Worm (Caenorhabditis elegans): ENCODE results near the gene str-196.

The str-196 gene

DNA sequence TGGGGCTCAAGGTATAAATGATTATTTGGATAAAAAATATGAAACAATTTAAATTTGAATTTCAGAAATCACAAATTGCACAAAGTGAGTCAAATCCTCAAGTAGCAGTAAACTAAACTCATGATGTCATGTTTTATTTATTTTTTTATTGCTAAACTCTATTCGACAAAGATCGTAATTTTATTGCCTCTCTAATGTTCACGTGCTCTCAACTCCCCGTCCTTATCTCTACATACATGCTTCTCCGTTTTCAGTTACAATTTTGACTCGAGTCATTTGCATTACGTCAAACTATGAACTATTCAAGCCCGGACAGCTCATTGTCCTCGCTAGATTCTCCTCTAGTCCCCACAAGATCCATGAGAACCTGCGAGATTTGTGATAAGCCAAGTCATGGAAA, 17.0 kb upstream of the str-196 start, which contains the start of gene nhr-99:
TSS of gene nhr-99 (plus strand) at position 263 of the 400 bp plus-strand sequence.
- TF ChIP-seq ceh-43 (GFP tag; optimal IDR thresholded peaks at IDR 0.05) (no peak), ceh-83 (GFP tag; optimal IDR thresholded peaks at IDR 0.05) (no peak), drap-1 (GFP tag; optimal IDR thresholded peaks at IDR 0.05) (no peak), tbx-8 (GFP tag; optimal IDR thresholded peaks at IDR 0.05) (no peak), ceh-39 (tag; optimal IDR thresholded peaks at IDR 0.05) (no peak), nhr-76 (tag; optimal IDR thresholded peaks at IDR 0.05) (no peak), M03D4.4 (tag; optimal IDR thresholded peaks at IDR 0.05) (no peak)

- TF ChIP-seq elt-3 (tag; optimal IDR thresholded peaks at IDR 0.05): no peak
- no peak for TF ChIP-seq snpc-4 (tag; optimal IDR thresholded peaks at IDR 0.05)
- no peak for TF ChIP-seq mab-5 (tag; optimal IDR thresholded peaks at IDR 0.05)
- TF ChIP-seq nhr-28 (tag; optimal IDR thresholded peaks at IDR 0.05): no peak
Observed at ce11 chrV:477664-478212, 13.8 kb upstream of the str-196 start, which contains the start of gene nhr-55. Gene nhr-55, plus strand, starts transcription at chrV:478162.

DNA sequence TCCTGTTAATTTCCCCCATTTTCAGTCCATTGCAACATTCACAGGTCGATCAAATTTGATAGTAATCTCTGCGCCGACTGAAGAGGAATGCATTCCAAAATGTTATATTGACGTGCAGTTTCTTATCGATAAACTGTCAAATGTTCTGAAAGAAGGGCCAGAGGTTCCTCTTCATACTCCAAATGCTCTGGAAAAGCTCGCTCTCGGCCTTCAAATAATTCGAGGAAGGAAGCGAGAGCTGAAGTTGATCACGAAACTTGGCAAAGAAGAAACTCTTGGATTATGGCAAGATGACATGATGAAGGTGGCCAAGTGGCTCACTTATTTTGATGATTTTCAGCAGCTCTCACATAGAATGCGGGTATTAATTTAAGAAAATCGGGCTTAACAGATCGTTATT, 12.5 kb upstream of the str-196 start:
- no peak for TF ChIP-seq snpc-4 (tag; optimal IDR thresholded peaks at IDR 0.05)
- TF ChIP-seq sem-2 (GFP tag; optimal IDR thresholded peaks at IDR 0.05): no peak
- no peak for TF ChIP-seq nhr-2 (tag; optimal IDR thresholded peaks at IDR 0.05)
- TF ChIP-seq nhr-12 (tag; optimal IDR thresholded peaks at IDR 0.05): no peak
- no peak for TF ChIP-seq unc-120 (tag; optimal IDR thresholded peaks at IDR 0.05; ENCODE audit: poor library complexity, severe bottlenecking)
- no peak for TF ChIP-seq unc-39 (tag; optimal IDR thresholded peaks at IDR 0.05)
- no peak for TF ChIP-seq tbx-8 (GFP tag; optimal IDR thresholded peaks at IDR 0.05)
- TF ChIP-seq blmp-1 (tag; optimal IDR thresholded peaks at IDR 0.05): no peak
- no peak for TF ChIP-seq drap-1 (GFP tag; optimal IDR thresholded peaks at IDR 0.05)
- no peak for TF ChIP-seq mab-5 (tag; optimal IDR thresholded peaks at IDR 0.05)
- TF ChIP-seq flh-1 (GFP tag; optimal IDR thresholded peaks at IDR 0.05): no peak

DNA sequence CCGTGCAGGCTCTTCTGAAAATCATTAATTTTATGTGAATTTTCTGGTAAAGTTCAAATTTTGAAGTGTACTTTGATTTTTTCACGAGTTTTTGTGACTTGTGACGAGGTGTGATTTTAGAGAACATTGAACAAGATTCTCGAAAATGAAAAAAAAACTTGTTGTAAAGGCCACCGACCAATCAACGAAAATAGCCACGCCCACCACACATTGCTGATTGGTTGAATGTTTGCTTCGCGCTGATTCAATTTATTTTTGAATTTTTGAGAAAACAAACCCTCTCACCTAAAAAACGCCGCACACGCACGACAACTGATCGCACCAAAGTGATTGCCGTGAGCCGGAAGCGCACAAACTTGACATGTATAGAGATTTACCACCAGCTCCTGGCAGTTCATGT, 8.7 kb upstream of the str-196 start:
- no peak for TF ChIP-seq ceh-43 (GFP tag; optimal IDR thresholded peaks at IDR 0.05)
- TF ChIP-seq nhr-2 (tag; optimal IDR thresholded peaks at IDR 0.05): no peak
- TF ChIP-seq nhr-12 (tag; optimal IDR thresholded peaks at IDR 0.05): no peak
- TF ChIP-seq cnd-1 (tag; optimal IDR thresholded peaks at IDR 0.05): no peak
- TF ChIP-seq mls-2 (tag; optimal IDR thresholded peaks at IDR 0.05): no peak
- no peak for TF ChIP-seq hlh-1 (tag; optimal IDR thresholded peaks at IDR 0.05)
- no peak for TF ChIP-seq sptf-1 (tag; optimal IDR thresholded peaks at IDR 0.05)
- TF ChIP-seq unc-62 (GFP tag; optimal IDR thresholded peaks at IDR 0.05): no peak
- no peak for TF ChIP-seq unc-39 (tag; optimal IDR thresholded peaks at IDR 0.05)
- TF ChIP-seq ztf-11 (tag; optimal IDR thresholded peaks at IDR 0.05): no peak
- TF ChIP-seq unc-120 (tag; optimal IDR thresholded peaks at IDR 0.05; ENCODE audit: poor library complexity, severe bottlenecking): no peak
- no peak for TF ChIP-seq snpc-4 (tag; optimal IDR thresholded peaks at IDR 0.05)
- no peak for TF ChIP-seq nhr-76 (tag; optimal IDR thresholded peaks at IDR 0.05)
- no peak for TF ChIP-seq pha-4 (tag; optimal IDR thresholded peaks at IDR 0.05)
- no peak for TF ChIP-seq drap-1 (GFP tag; optimal IDR thresholded peaks at IDR 0.05)
- no peak for TF ChIP-seq elt-1 (tag; optimal IDR thresholded peaks at IDR 0.05; ENCODE audit: borderline replicate concordance, insufficient read depth)

DNA sequence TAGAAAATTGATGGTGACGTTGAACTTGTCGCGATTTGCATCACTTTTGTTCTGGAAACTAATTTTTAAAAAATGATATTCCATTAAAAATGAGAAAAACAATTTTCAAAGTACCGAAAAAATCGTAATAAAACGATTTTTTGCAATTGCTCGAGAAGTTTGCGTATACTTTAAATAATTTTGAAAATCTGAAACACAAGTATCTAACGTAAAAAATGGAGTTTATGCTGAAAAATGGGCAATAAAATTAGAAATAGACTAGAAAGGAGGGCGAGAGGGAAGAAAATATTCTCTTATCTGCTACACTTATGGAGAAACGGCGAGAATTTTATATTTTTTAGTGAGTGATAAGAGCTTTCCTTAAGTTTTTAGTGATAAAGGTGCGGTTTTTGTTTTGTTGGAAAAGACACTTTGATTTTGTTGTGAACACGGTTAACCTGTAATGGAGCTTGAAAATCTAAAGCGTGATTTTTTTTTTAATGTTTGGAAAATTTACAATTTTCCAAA, 8.2 kb upstream of the str-196 start, which contains the start of gene nhr-130:
TSS of gene nhr-130 (minus strand) at position 51 of the 507 bp plus-strand sequence.
- TF ChIP-seq ceh-83 (GFP tag; optimal IDR thresholded peaks at IDR 0.05): no peak
- no peak for TF ChIP-seq hlh-1 (tag; optimal IDR thresholded peaks at IDR 0.05)
- no peak for TF ChIP-seq bed-3 (GFP tag; optimal IDR thresholded peaks at IDR 0.05)
- no peak for TF ChIP-seq nhr-2 (tag; optimal IDR thresholded peaks at IDR 0.05)
- no peak for TF ChIP-seq lsy-2 (tag; optimal IDR thresholded peaks at IDR 0.05)
- no peak for TF ChIP-seq ham-2 (GFP tag; optimal IDR thresholded peaks at IDR 0.05)
- TF ChIP-seq tbx-8 (GFP tag; optimal IDR thresholded peaks at IDR 0.05): no peak
- TF ChIP-seq ztf-11 (tag; optimal IDR thresholded peaks at IDR 0.05): no peak
- TF ChIP-seq elt-3 (tag; optimal IDR thresholded peaks at IDR 0.05): no peak
- no peak for TF ChIP-seq snpc-4 (tag; optimal IDR thresholded peaks at IDR 0.05)
- TF ChIP-seq ces-1 (GFP tag; optimal IDR thresholded peaks at IDR 0.05): no peak
- TF ChIP-seq pha-4 (tag; optimal IDR thresholded peaks at IDR 0.05): no peak
- no peak for TF ChIP-seq drap-1 (GFP tag; optimal IDR thresholded peaks at IDR 0.05)
- no peak for TF ChIP-seq mls-2 (tag; optimal IDR thresholded peaks at IDR 0.05)
- TF ChIP-seq zip-8 (tag; optimal IDR thresholded peaks at IDR 0.05): no peak
- TF ChIP-seq lin-13 (tag; optimal IDR thresholded peaks at IDR 0.05): no peak

Data from whole organism, mixed stage, embryonic.